Fruit fly (Drosophila melanogaster) whole organism, embryonic: ENCODE measurements around the gene klar.

Experiments
- CG1024 ChIP-seq: fragments of 200-800 bp; sonication (Bioruptor generic); IDR thresholded peaks from 2 replicates; pipeline ENCODE4 v1.3.6; 2022; ENCODE audit warnings: missing biosample characterization, missing genetic modification characterization
- CG10654 ChIP-seq: fragments of 200-800 bp; sonication (Bioruptor generic); optimal IDR thresholded peaks from 2 replicates; lab custom pipeline; 2016; ENCODE audit warnings: missing biosample characterization, missing genetic modification characterization
- CG11085 ChIP-seq: fragments of 200-800 bp; sonication (Bioruptor generic); IDR thresholded peaks from 2 replicates; pipeline ENCODE4 v1.3.6; 2022; ENCODE audit warnings: missing biosample characterization, missing genetic modification characterization
- CG11560 ChIP-seq: fragments of 200-800 bp; sonication (Bioruptor generic); IDR thresholded peaks from 3 replicates; pipeline ENCODE4 v1.3.6; 2022; ENCODE audit warnings: missing biosample characterization, missing genetic modification characterization
- CG12391 ChIP-seq: fragments of 200-800 bp; sonication (Bioruptor generic); optimal IDR thresholded peaks from 3 replicates; lab custom pipeline; 2018; ENCODE audit warnings: missing biosample characterization, mild to moderate bottlenecking, missing genetic modification characterization, moderate library complexity
- CG14710 ChIP-seq: fragments of 200-800 bp; sonication (Bioruptor generic); optimal IDR thresholded peaks from 3 replicates; lab custom pipeline; 2019; ENCODE audit warnings: missing biosample characterization, mild to moderate bottlenecking, missing genetic modification characterization, moderate library complexity
- CG1602 ChIP-seq: fragments of 200-800 bp; sonication (Bioruptor generic); optimal IDR thresholded peaks from 3 replicates; lab custom pipeline; 2016; ENCODE audit warnings: missing biosample characterization, missing genetic modification characterization
- CG16779 ChIP-seq: fragments of 200-800 bp; sonication (Bioruptor generic); IDR thresholded peaks from 2 replicates; pipeline ENCODE4 v1.3.6; 2022; ENCODE audit warnings: missing biosample characterization, missing genetic modification characterization
- CG18764 ChIP-seq: fragments of 200-800 bp; sonication (Bioruptor generic); optimal IDR thresholded peaks from 3 replicates; lab custom pipeline; 2016; ENCODE audit warnings: missing biosample characterization, missing genetic modification characterization
- CG2116 ChIP-seq: fragments of 200-800 bp; sonication (Bioruptor generic); optimal IDR thresholded peaks from 3 replicates; lab custom pipeline; 2018; ENCODE audit warnings: missing biosample characterization, mild to moderate bottlenecking, missing genetic modification characterization
- CG31365 ChIP-seq: fragments of 200-800 bp; sonication (Bioruptor generic); optimal IDR thresholded peaks from 2 replicates; lab custom pipeline; 2018; ENCODE audit warnings: missing biosample characterization, mild to moderate bottlenecking, missing genetic modification characterization
- CG3726 ChIP-seq: fragments of 200-800 bp; sonication (Bioruptor generic); IDR thresholded peaks from 3 replicates; pipeline ENCODE4, ENCODE4 v1.3.6; 2022; ENCODE audit warnings: missing biosample characterization, missing genetic modification characterization
- CG7963 ChIP-seq: fragments of 200-800 bp; sonication (Bioruptor generic); IDR thresholded peaks from 3 replicates; pipeline ENCODE4 v1.3.6; 2022; ENCODE audit warnings: missing biosample characterization, missing genetic modification characterization; ENCODE audit not compliant: partially characterized antibody
- CG9727 ChIP-seq: fragments of 200-800 bp; sonication (Bioruptor generic); optimal IDR thresholded peaks from 3 replicates; lab custom pipeline; 2017; ENCODE audit warnings: missing biosample characterization, mild to moderate bottlenecking, missing genetic modification characterization
- CG9932 ChIP-seq: fragments of 200-800 bp; sonication (Bioruptor generic); IDR thresholded peaks from 2 replicates; pipeline ENCODE4 v1.3.6; 2022; ENCODE audit warnings: missing biosample characterization, missing genetic modification characterization
- Doc2 ChIP-seq: fragments of 200-800 bp; sonication (Bioruptor generic); IDR thresholded peaks from 2 replicates; pipeline ENCODE4 v1.3.6; 2022; ENCODE audit warnings: missing biosample characterization, missing genetic modification characterization
- Dp ChIP-seq: fragments of 200-800 bp; sonication (Bioruptor generic); optimal IDR thresholded peaks from 2 replicates; lab custom pipeline; 2018; ENCODE audit warnings: missing biosample characterization, mild to moderate bottlenecking, missing genetic modification characterization, moderate library complexity
- Fer1 ChIP-seq: fragments of 200-800 bp; sonication (Bioruptor generic); optimal IDR thresholded peaks from 2 replicates; lab custom pipeline; 2017; ENCODE audit warnings: missing biosample characterization, mild to moderate bottlenecking, missing genetic modification characterization
- Fer2 ChIP-seq: fragments of 200-800 bp; sonication (Bioruptor generic); optimal IDR thresholded peaks from 2 replicates; lab custom pipeline; 2018; ENCODE audit warnings: missing biosample characterization, mild to moderate bottlenecking, missing genetic modification characterization, moderate library complexity
- Hmr ChIP-seq: fragments of 200-800 bp; sonication (Bioruptor generic); optimal IDR thresholded peaks from 3 replicates; lab custom pipeline; 2017; ENCODE audit warnings: mild to moderate bottlenecking, missing biosample characterization, missing genetic modification reagents, missing genetic modification characterization
- Hr39 ChIP-seq: fragments of >200 bp; optimal IDR thresholded peaks from 2 replicates; lab custom pipeline; 2017
- Hsf ChIP-seq: fragments of 200-800 bp; sonication (Bioruptor generic); optimal IDR thresholded peaks from 3 replicates; lab custom pipeline; 2016; ENCODE audit warnings: missing biosample characterization, missing genetic modification characterization
- MTF-1 ChIP-seq: fragments of 200-800 bp; sonication (Bioruptor generic); optimal IDR thresholded peaks from 2 replicates; lab custom pipeline; 2018; ENCODE audit warnings: missing biosample characterization, mild to moderate bottlenecking, missing genetic modification characterization, borderline replicate concordance
- Ptx1 ChIP-seq: fragments of 200-800 bp; sonication (Bioruptor generic); IDR thresholded peaks from 2 replicates; pipeline ENCODE4 v1.3.6; 2022; ENCODE audit warnings: missing biosample characterization, missing genetic modification characterization
- Sry-δ ChIP-seq: fragments of 200-800 bp; sonication (Bioruptor generic); optimal IDR thresholded peaks from 2 replicates; lab custom pipeline; 2016; ENCODE audit warnings: missing biosample characterization, missing genetic modification characterization
- ase ChIP-seq: fragments of 200-800 bp; sonication (Bioruptor generic); IDR thresholded peaks from 3 replicates; pipeline ENCODE4 v1.3.6; 2022; ENCODE audit warnings: missing biosample characterization, missing genetic modification characterization
- chinmo ChIP-seq: fragments of 200-800 bp; sonication (Bioruptor generic); IDR thresholded peaks from 4 replicates; pipeline ENCODE4 v1.3.6; 2022; ENCODE audit warnings: missing biosample characterization, missing genetic modification characterization; ENCODE audit not compliant: partially characterized antibody
- emc ChIP-seq: fragments of 200-800 bp; sonication (Bioruptor generic); optimal IDR thresholded peaks from 2 replicates; lab custom pipeline; 2016; ENCODE audit warnings: missing biosample characterization, missing genetic modification characterization
- eve ChIP-seq, 2 experiments: fragments of >200 bp; optimal IDR thresholded peaks; 2 replicates each; lab custom pipeline; 2017; ENCODE audit warnings: missing biosample characterization in 2 of 2, missing genetic modification characterization in 2 of 2
- gro ChIP-seq: fragments of 200-800 bp; sonication (Bioruptor generic); optimal IDR thresholded peaks from 2 replicates; lab custom pipeline; 2016; ENCODE audit warnings: missing biosample characterization, missing genetic modification characterization
- gsb ChIP-seq: fragments of 200-800 bp; sonication (Bioruptor generic); IDR thresholded peaks from 2 replicates; pipeline ENCODE4 v1.3.6; 2022; ENCODE audit warnings: missing biosample characterization, missing genetic modification characterization
- gsb-n ChIP-seq: fragments of 200-800 bp; sonication (Bioruptor generic); optimal IDR thresholded peaks from 3 replicates; lab custom pipeline; 2018; ENCODE audit warnings: missing biosample characterization, mild to moderate bottlenecking, missing genetic modification characterization
- gt ChIP-seq: fragments of 200-800 bp; sonication (Bioruptor generic); IDR thresholded peaks from 2 replicates; pipeline ENCODE4 v1.3.6; 2022; ENCODE audit warnings: missing biosample characterization, missing genetic modification characterization
- ham ChIP-seq: fragments of 200-800 bp; sonication (Bioruptor generic); IDR thresholded peaks from 2 replicates; pipeline ENCODE4 v1.3.6; 2022; ENCODE audit warnings: missing biosample characterization, missing genetic modification characterization
- inv ChIP-seq: fragments of 200-800 bp; sonication (Bioruptor generic); IDR thresholded peaks from 2 replicates; pipeline ENCODE4 v1.3.6; 2022; ENCODE audit warnings: missing biosample characterization, missing genetic modification characterization; ENCODE audit not compliant: partially characterized antibody
- luna ChIP-seq: fragments of 200-800 bp; sonication (Bioruptor generic); optimal IDR thresholded peaks from 2 replicates; lab custom pipeline; 2016; ENCODE audit warnings: missing biosample characterization, missing genetic modification characterization
- nerfin-1 ChIP-seq: fragments of 200-800 bp; sonication (Bioruptor generic); optimal IDR thresholded peaks from 3 replicates; lab custom pipeline; 2019; ENCODE audit warnings: missing biosample characterization, mild to moderate bottlenecking, missing genetic modification characterization, moderate library complexity
- nmo ChIP-seq: fragments of 200-800 bp; sonication (Bioruptor generic); optimal IDR thresholded peaks from 2 replicates; lab custom pipeline; 2018; ENCODE audit warnings: missing biosample characterization, mild to moderate bottlenecking, missing genetic modification characterization, moderate library complexity
- nom ChIP-seq: fragments of 200-800 bp; sonication (Bioruptor generic); optimal IDR thresholded peaks from 2 replicates; lab custom pipeline; 2017; ENCODE audit warnings: missing biosample characterization, missing genetic modification characterization, mild to moderate bottlenecking, moderate library complexity, missing genetic modification reagents
- onecut ChIP-seq: fragments of 200-800 bp; sonication (Bioruptor generic); IDR thresholded peaks from 2 replicates; pipeline ENCODE4 v1.3.6; 2022; ENCODE audit warnings: missing biosample characterization, missing genetic modification characterization
- pb ChIP-seq: fragments of 200-800 bp; sonication (Bioruptor generic); optimal IDR thresholded peaks from 3 replicates; lab custom pipeline; 2016; ENCODE audit warnings: missing biosample characterization, missing genetic modification characterization
- sens-2 ChIP-seq: fragments of 200-800 bp; sonication (Bioruptor generic); IDR thresholded peaks from 2 replicates; pipeline ENCODE4 v1.3.6; 2022; ENCODE audit warnings: missing biosample characterization, missing genetic modification characterization
- ssp ChIP-seq: fragments of 200-800 bp; sonication (Bioruptor generic); IDR thresholded peaks from 2 replicates; pipeline ENCODE4 v1.3.6; 2022; ENCODE audit warnings: missing biosample characterization, missing genetic modification characterization
- stwl ChIP-seq: fragments of 200-800 bp; sonication (Bioruptor generic); optimal IDR thresholded peaks from 3 replicates; lab custom pipeline; 2018; ENCODE audit warnings: missing biosample characterization, mild to moderate bottlenecking, missing genetic modification characterization, moderate library complexity
- tap ChIP-seq: fragments of 200-800 bp; optimal IDR thresholded peaks from 3 replicates; lab custom pipeline; 2019; ENCODE audit warnings: missing biosample characterization, mild to moderate bottlenecking, missing genetic modification characterization, moderate library complexity
- tll ChIP-seq, 2 experiments: fragments of 200-800 bp in 1 of 2; fragments of >200 bp in 1 of 2; sonication (Bioruptor generic) in 1 of 2; optimal IDR thresholded peaks; 2 replicates each; lab custom pipeline; 2017 to 2019; ENCODE audit warnings: missing biosample characterization in 2 of 2, missing genetic modification characterization in 2 of 2, mild to moderate bottlenecking in 1 of 2, moderate library complexity in 1 of 2
- tx ChIP-seq: fragments of 200-800 bp; sonication (Bioruptor generic); optimal IDR thresholded peaks from 2 replicates; lab custom pipeline; 2016; ENCODE audit warnings: missing biosample characterization, missing genetic modification characterization
- vfl ChIP-seq: fragments of 200-800 bp; sonication (Bioruptor generic); optimal IDR thresholded peaks from 2 replicates; lab custom pipeline; 2016; ENCODE audit warnings: missing biosample characterization, missing genetic modification characterization

Gene klar

DNA sequence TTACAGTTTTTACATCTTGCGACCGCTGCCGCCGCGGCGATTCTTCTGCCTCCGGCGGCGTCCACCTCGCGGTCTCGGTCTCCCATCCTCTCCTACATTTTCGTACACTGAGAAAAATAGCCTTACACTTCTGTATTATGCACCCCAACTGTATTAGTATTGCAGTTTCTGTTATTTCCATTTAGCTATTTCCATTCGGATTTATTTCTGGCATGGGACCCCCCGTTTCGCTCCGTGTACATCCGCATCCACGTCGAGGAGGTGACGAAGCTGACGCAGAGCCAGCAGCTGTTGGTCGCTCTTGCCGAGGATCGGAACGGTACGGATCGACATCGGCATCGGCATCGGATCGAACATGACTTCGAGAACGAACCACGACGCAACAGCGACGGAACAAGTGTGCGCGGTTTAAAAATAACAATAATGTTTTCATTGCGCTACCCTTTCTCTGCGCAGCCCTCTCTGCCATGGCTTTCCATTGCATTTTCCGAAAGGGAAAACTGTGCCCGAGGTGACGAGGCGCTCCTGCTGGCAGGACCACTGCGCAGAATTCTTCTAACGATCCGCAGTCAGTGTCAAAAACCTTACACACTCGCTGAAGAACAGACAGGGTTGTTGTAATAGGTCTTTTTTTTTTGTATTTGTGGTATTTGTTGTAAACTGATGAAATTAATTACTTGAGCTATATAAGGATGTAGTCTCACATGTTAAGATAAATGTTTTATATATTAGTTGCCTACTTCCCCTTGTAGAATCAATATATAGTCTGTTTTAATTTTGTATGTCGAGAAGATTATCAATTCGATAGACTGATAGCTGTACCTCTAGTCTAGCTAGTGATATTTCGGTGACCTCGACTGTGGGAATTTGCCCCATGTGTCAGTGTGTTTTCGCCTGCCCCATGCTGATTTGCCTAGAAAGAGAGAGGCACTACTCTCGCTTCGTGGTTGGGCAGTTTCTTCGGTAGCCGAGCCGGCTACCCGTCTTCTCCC is 49.2 kb upstream of the klar start (continued):
- TF ChIP-seq CG9932 (GFP tag; lab: Robert Waterston, UW) (peak; percentile 95), sens-2 (GFP tag; lab: Robert Waterston, UW) (peak; percentile 87), tll (GFP tag; optimal IDR thresholded peaks at IDR 0.05; lab: Kevin White, UChicago) (no peak), Hr39 (no peak), CG11560 (tag; lab: Robert Waterston, UW) (peak; percentile 66; the same call in 2 of the 3 replicates), gsb (GFP tag; lab: Robert Waterston, UW) (peak; percentile 85), CG18764 (GFP tag; lab: Kevin White, UChicago) (peak; percentile 84), chinmo (no peak), nom (GFP tag; lab: Kevin White, UChicago) (peak; percentile 84), CG10654 (GFP tag; lab: Kevin White, UChicago) (peak; percentile 89), nmo (GFP tag; lab: Kevin White, UChicago) (peak; percentile 83), Fer1 (GFP tag; lab: Kevin White, UChicago) (peak; percentile 83), gsb-n (peak; percentile 82), onecut (GFP tag; lab: Robert Waterston, UW) (peak; percentile 88), eve (GFP tag; optimal IDR thresholded peaks at IDR 0.05; lab: Kevin White, UChicago) (no peak), CG1024 (peak; percentile 89), gro (GFP tag; lab: Kevin White, UChicago) (peak; percentile 77), Dp (GFP tag; lab: Kevin White, UChicago) (no peak), Sry-δ (GFP tag; lab: Kevin White, UChicago) (peak; percentile 55), luna (peak; percentile 15), Doc2 (GFP tag; lab: Robert Waterston, UW) (peak; percentile 70), CG31365 (tag; lab: Kevin White, UChicago) (peak; percentile 70), CG9727 (peak; percentile 88), Hmr (peak; percentile 85), CG14710 (peak; percentile 78), CG16779 (GFP tag; lab: Robert Waterston, UW) (peak; percentile 92), CG12391 (tag; lab: Kevin White, UChicago) (peak; percentile 91), pb (GFP tag; lab: Kevin White, UChicago) (peak; percentile 89), gt (GFP tag; lab: Robert Waterston, UW) (peak; percentile 86), emc (GFP tag; lab: Kevin White, UChicago) (peak; percentile 81), Hsf (peak; percentile 89), nerfin-1 (peak; percentile 78), ham (GFP tag; lab: Robert Waterston, UW) (peak; percentile 76; the same call in 1 of the 2 replicates), Ptx1 (GFP tag; lab: Robert Waterston, UW) (peak; percentile 93), MTF-1 (peak; percentile 87), CG7963 (GFP tag; lab: Robert Waterston, UW) (no peak), inv (no peak), stwl (tag; lab: Kevin White, UChicago) (peak; percentile 28), vfl (peak; percentile 84), CG2116 (GFP tag; lab: Kevin White, UChicago) (peak; percentile 40), CG11085 (GFP tag; lab: Robert Waterston, UW) (peak; percentile 85), tap (tag; lab: Kevin White, UChicago) (peak; percentile 82), ssp (GFP tag; lab: Robert Waterston, UW) (peak; percentile 75), CG3726 (GFP tag; lab: Robert Waterston, UW) (peak; percentile 89; the same call in 2 of the 3 replicates), Fer2 (peak; percentile 78), CG1602 (GFP tag; lab: Kevin White, UChicago) (peak; percentile 86), tx (GFP tag; lab: Kevin White, UChicago) (peak; percentile 88), ase (GFP tag; lab: Robert Waterston, UW) (peak; percentile 89)
